Worm (Caenorhabditis elegans) whole organism, L4 larva: Measurements from ENCODE around the gene rnr-2.

Source experiments
- F10B5.3 ChIP-seq: sonication (generic microtip); optimal IDR thresholded peaks from 2 replicates; lab custom pipeline; 2016; ENCODE audit warnings: mild to moderate bottlenecking, missing genetic modification characterization, missing compliant biosample characterization
- F26F4.8 ChIP-seq: fragments of 200-800 bp; sonication (Bioruptor generic); conservative IDR thresholded peaks from 2 replicates; pipeline ENCODE4 v1.3.6; 2022; ENCODE audit warnings: missing genetic modification characterization, missing compliant biosample characterization
- F49E8.2 ChIP-seq: sonication (generic microtip); optimal IDR thresholded peaks from 2 replicates; lab custom pipeline; 2016; ENCODE audit warnings: missing compliant biosample characterization, mild to moderate bottlenecking, missing genetic modification characterization, borderline replicate concordance
- T26A8.4 ChIP-seq: fragments of 200-800 bp; sonication (Bioruptor generic); IDR thresholded peaks from 2 replicates; pipeline ENCODE4 v1.3.6; 2022; ENCODE audit warnings: missing genetic modification characterization, missing compliant biosample characterization
- Y75B8A.6 ChIP-seq: fragments of 200-800 bp; sonication (Bioruptor generic); IDR thresholded peaks from 2 replicates; pipeline ENCODE4 v1.3.6; 2022; ENCODE audit warnings: missing genetic modification reagents, missing genetic modification characterization, missing compliant biosample characterization
- ZK337.2 ChIP-seq: fragments of 200-800 bp; sonication (Bioruptor generic); IDR thresholded peaks from 2 replicates; pipeline ENCODE4 v1.3.6; 2022; ENCODE audit warnings: missing genetic modification reagents, missing genetic modification characterization, missing compliant biosample characterization
- aha-1 ChIP-seq: fragments of 150-350 bp; peaks from one replicate; lab custom pipeline; 2014; ENCODE audit warnings: missing biosample characterization, missing genetic modification characterization
- ama-1 ChIP-seq: fragments of 150-350 bp; optimal IDR thresholded peaks from 2 replicates; lab custom pipeline; 2014; ENCODE audit warnings: inconsistent platforms, mixed read lengths
- ceh-20 ChIP-seq: fragments of 200-800 bp; sonication (Bioruptor generic); IDR thresholded peaks from 2 replicates; pipeline ENCODE4 v1.3.6; 2022; ENCODE audit warnings: missing genetic modification reagents, missing genetic modification characterization, missing compliant biosample characterization
- cey-2 ChIP-seq: sonication (generic microtip); optimal IDR thresholded peaks from 3 replicates; lab custom pipeline; 2017; ENCODE audit warnings: missing genetic modification characterization, mild to moderate bottlenecking, missing compliant biosample characterization, antibody characterized with exemption, borderline replicate concordance; ENCODE audit not compliant: insufficient read depth
- daf-12 ChIP-seq: fragments of 150-350 bp; optimal IDR thresholded peaks from 2 replicates; lab custom pipeline; 2014; ENCODE audit warnings: missing biosample characterization, missing genetic modification reagents, missing genetic modification characterization
- dmd-8 ChIP-seq: fragments of 200-800 bp; sonication (Bioruptor generic); IDR thresholded peaks from 2 replicates; pipeline ENCODE4 v1.3.6; 2022; ENCODE audit warnings: missing genetic modification characterization, missing compliant biosample characterization
- dpl-1 ChIP-seq: fragments of 150-350 bp; optimal IDR thresholded peaks from 2 replicates; lab custom pipeline; 2014; ENCODE audit warnings: missing biosample characterization, missing genetic modification reagents, missing genetic modification characterization
- duxl-1 ChIP-seq: sonication (generic microtip); optimal IDR thresholded peaks from 2 replicates; lab custom pipeline; 2016; ENCODE audit warnings: mild to moderate bottlenecking, missing genetic modification characterization, moderate library complexity, missing compliant biosample characterization; ENCODE audit not compliant: poor library complexity
- dve-1 ChIP-seq: sonication (generic microtip); optimal IDR thresholded peaks from 2 replicates; lab custom pipeline; 2017; ENCODE audit warnings: antibody characterized with exemption, mild to moderate bottlenecking, missing genetic modification characterization, missing compliant biosample characterization; ENCODE audit not compliant: insufficient read depth
- egl-27 ChIP-seq: sonication (generic microtip); optimal IDR thresholded peaks from 3 replicates; lab custom pipeline; 2017; ENCODE audit warnings: missing biosample characterization, missing genetic modification reagents, missing genetic modification characterization
- fkh-10 ChIP-seq: fragments of 150-350 bp; optimal IDR thresholded peaks from 2 replicates; lab custom pipeline; 2014; ENCODE audit warnings: missing biosample characterization, missing genetic modification reagents, missing genetic modification characterization
- gei-8 ChIP-seq: fragments of 200-800 bp; sonication (Bioruptor generic); optimal IDR thresholded peaks from 2 replicates; lab custom pipeline; 2018; ENCODE audit warnings: mild to moderate bottlenecking, missing genetic modification characterization, missing compliant biosample characterization
- hlh-30 ChIP-seq: sonication (generic microtip); optimal IDR thresholded peaks from 2 replicates; lab custom pipeline; 2017; ENCODE audit warnings: antibody characterized with exemption, mild to moderate bottlenecking, missing genetic modification characterization, missing compliant biosample characterization; ENCODE audit not compliant: insufficient read depth
- jun-1 ChIP-seq: fragments of 150-350 bp; optimal IDR thresholded peaks from 2 replicates; lab custom pipeline; 2014; ENCODE audit warnings: missing biosample characterization, missing genetic modification reagents, missing genetic modification characterization
- lim-7 ChIP-seq: fragments of 200-800 bp; sonication (Bioruptor generic); IDR thresholded peaks from 2 replicates; pipeline ENCODE4 v1.3.6; 2022; ENCODE audit warnings: missing genetic modification characterization, missing compliant biosample characterization
- lin-13 ChIP-seq: fragments of 150-350 bp; optimal IDR thresholded peaks from 2 replicates; lab custom pipeline; 2014; ENCODE audit warnings: missing biosample characterization, missing genetic modification reagents, missing genetic modification characterization
- lin-29 ChIP-seq: fragments of 200-800 bp; sonication (Bioruptor generic); IDR thresholded peaks from 2 replicates; pipeline ENCODE4 v1.3.6; 2022; ENCODE audit warnings: missing genetic modification reagents, missing genetic modification characterization, missing compliant biosample characterization
- lin-39 ChIP-seq: fragments of 150-350 bp; optimal IDR thresholded peaks from 2 replicates; lab custom pipeline; 2014; ENCODE audit warnings: missing biosample characterization, missing genetic modification reagents, missing genetic modification characterization
- lsy-2 ChIP-seq, 2 experiments: fragments of 150-350 bp in 1 of 2; sonication (generic microtip) in 1 of 2; optimal IDR thresholded peaks; 2 replicates each; lab custom pipeline; 2014 to 2017; ENCODE audit warnings: missing biosample characterization in 2 of 2, missing genetic modification characterization in 2 of 2
- madf-9 ChIP-seq: fragments of 200-800 bp; sonication (Bioruptor generic); conservative IDR thresholded peaks from 2 replicates; pipeline ENCODE4 v1.3.6; 2022; ENCODE audit warnings: missing genetic modification reagents, missing genetic modification characterization, missing compliant biosample characterization
- mep-1 ChIP-seq: fragments of 150-350 bp; sonication (generic microtip); optimal IDR thresholded peaks from 3 replicates; lab custom pipeline; 2014; ENCODE audit warnings: missing biosample characterization, missing genetic modification characterization
- mes-2 ChIP-seq: sonication (generic microtip); optimal IDR thresholded peaks from 2 replicates; lab custom pipeline; 2016; ENCODE audit warnings: missing genotype, mild to moderate bottlenecking, missing genetic modification characterization, missing compliant biosample characterization; ENCODE audit not compliant: poor library complexity, severe bottlenecking
- mxl-3 ChIP-seq: fragments of 200-800 bp; sonication (Bioruptor generic); optimal IDR thresholded peaks from 2 replicates; lab custom pipeline; 2018; ENCODE audit warnings: mild to moderate bottlenecking, missing genetic modification characterization, missing compliant biosample characterization
- nhr-102 ChIP-seq: sonication (generic microtip); optimal IDR thresholded peaks from 2 replicates; lab custom pipeline; 2016; ENCODE audit warnings: mild to moderate bottlenecking, missing genetic modification characterization, moderate library complexity, missing compliant biosample characterization
- nhr-111 ChIP-seq: fragments of 200-800 bp; sonication (Bioruptor generic); optimal IDR thresholded peaks from 2 replicates; lab custom pipeline; 2018; ENCODE audit warnings: mild to moderate bottlenecking, missing genetic modification characterization, missing compliant biosample characterization
- nhr-237 ChIP-seq: sonication (generic microtip); optimal IDR thresholded peaks from 2 replicates; lab custom pipeline; 2017; ENCODE audit warnings: missing biosample characterization, missing genetic modification characterization
- nhr-25 ChIP-seq: sonication (generic microtip); optimal IDR thresholded peaks from 2 replicates; lab custom pipeline; 2017; ENCODE audit warnings: missing genetic modification characterization, mild to moderate bottlenecking, missing compliant biosample characterization, antibody characterized with exemption, moderate library complexity, borderline replicate concordance; ENCODE audit not compliant: insufficient read depth
- nhr-48 ChIP-seq: sonication (generic microtip); optimal IDR thresholded peaks from 2 replicates; lab custom pipeline; 2016; ENCODE audit warnings: mild to moderate bottlenecking, missing genetic modification characterization, missing compliant biosample characterization
- nhr-76 ChIP-seq: fragments of 150-350 bp; optimal IDR thresholded peaks from 2 replicates; lab custom pipeline; 2014; ENCODE audit warnings: missing biosample characterization, missing genetic modification characterization
- pha-4 ChIP-seq, 2 experiments: fragments of 150-350 bp in 1 of 2; fragments of 200-800 bp in 1 of 2; sonication (Bioruptor generic) in 1 of 2; IDR thresholded peaks in 1 of 2; optimal IDR thresholded peaks in 1 of 2; 2 replicates each; pipeline versions ENCODE4 v1.3.6 to Lab custom; 2014 to 2022; ENCODE audit warnings: missing genetic modification characterization in 2 of 2, missing genetic modification reagents in 2 of 2, missing biosample characterization in 1 of 2, missing compliant biosample characterization in 1 of 2
- php-3 ChIP-seq: fragments of 200-800 bp; sonication (Bioruptor generic); IDR thresholded peaks from 2 replicates; pipeline ENCODE4 v1.3.6; 2022; ENCODE audit warnings: missing genetic modification reagents, missing genetic modification characterization, missing compliant biosample characterization
- saeg-2 ChIP-seq: fragments of 200-800 bp; sonication (Bioruptor generic); IDR thresholded peaks from 2 replicates; pipeline ENCODE4 v1.3.6; 2022; ENCODE audit warnings: missing genetic modification reagents, missing genetic modification characterization, missing compliant biosample characterization
- sdz-12 ChIP-seq: fragments of 200-800 bp; sonication (Bioruptor generic); optimal IDR thresholded peaks from 2 replicates; lab custom pipeline; 2018; ENCODE audit warnings: mild to moderate bottlenecking, missing genetic modification characterization, missing compliant biosample characterization
- set-16 ChIP-seq: fragments of 200-800 bp; sonication (Bioruptor generic); IDR thresholded peaks from 2 replicates; pipeline ENCODE4 v1.3.6; 2022; ENCODE audit warnings: missing genetic modification reagents, missing genetic modification characterization, missing compliant biosample characterization
- skn-1 ChIP-seq: fragments of 150-350 bp; optimal IDR thresholded peaks from 2 replicates; lab custom pipeline; 2014; ENCODE audit warnings: missing biosample characterization, missing genetic modification characterization
- snpc-1.2 ChIP-seq: fragments of 200-800 bp; sonication (Bioruptor generic); IDR thresholded peaks from 2 replicates; pipeline ENCODE4 v1.3.6; 2022; ENCODE audit warnings: missing genetic modification reagents, missing genetic modification characterization, missing compliant biosample characterization
- spr-1 ChIP-seq: sonication (generic microtip); optimal IDR thresholded peaks from 2 replicates; lab custom pipeline; 2016; ENCODE audit warnings: mild to moderate bottlenecking, missing genetic modification characterization, missing compliant biosample characterization
- tag-97 ChIP-seq: fragments of 200-800 bp; sonication (Bioruptor generic); IDR thresholded peaks from 2 replicates; pipeline ENCODE4 v1.3.6; 2022; ENCODE audit warnings: missing genetic modification characterization, missing compliant biosample characterization
- tra-1 ChIP-seq: fragments of 200-800 bp; sonication (Bioruptor generic); IDR thresholded peaks from 2 replicates; pipeline ENCODE4 v1.3.6; 2022; ENCODE audit warnings: missing genetic modification reagents, missing genetic modification characterization, missing compliant biosample characterization
- unc-130 ChIP-seq: sonication (generic microtip); optimal IDR thresholded peaks from 2 replicates; lab custom pipeline; 2016; ENCODE audit warnings: missing genetic modification reagents, missing genetic modification characterization, missing compliant biosample characterization
- unc-39 ChIP-seq: sonication (generic microtip); optimal IDR thresholded peaks from 2 replicates; lab custom pipeline; 2017; ENCODE audit warnings: missing biosample characterization, missing genetic modification characterization
- vab-7 ChIP-seq: fragments of 200-800 bp; sonication (Bioruptor generic); IDR thresholded peaks from 2 replicates; pipeline ENCODE4 v1.3.6; 2022; ENCODE audit warnings: missing genetic modification reagents, missing genetic modification characterization, missing compliant biosample characterization
- zag-1 ChIP-seq: fragments of 150-350 bp; optimal IDR thresholded peaks from 2 replicates; lab custom pipeline; 2014; ENCODE audit warnings: missing biosample characterization, missing genetic modification characterization
- zip-2 ChIP-seq: fragments of 150-350 bp; optimal IDR thresholded peaks from 2 replicates; lab custom pipeline; 2014; ENCODE audit warnings: missing biosample characterization, missing genetic modification characterization

rnr-2 gene

ce11 chrIII:4087565-4087964 is 7.2 kb downstream of the rnr-2 start (continued):
- no peak for TF ChIP-seq tag-97
- peak; percentile 87 for TF ChIP-seq dpl-1 (GFP tag; lab: Kevin White, UChicago)
- TF ChIP-seq F49E8.2 (tag; lab: Kevin White, UChicago): no peak
- TF ChIP-seq mep-1 (tag; lab: Kevin White, UChicago): peak; percentile 70
- no peak for TF ChIP-seq dmd-8
- no peak for TF ChIP-seq skn-1 (tag; lab: Kevin White, UChicago)
- TF ChIP-seq lin-13 (GFP tag; lab: Kevin White, UChicago): peak; percentile 56
- TF ChIP-seq dve-1 (tag; lab: Kevin White, UChicago): peak; percentile 82
- no peak for TF ChIP-seq saeg-2 (GFP tag; lab: Robert Waterston, UW)
- 0 out of 2 replicates have a peak, but pooled peaks have one; percentile 42 for TF ChIP-seq T26A8.4 (GFP tag; lab: Robert Waterston, UW)
- no peak for TF ChIP-seq spr-1 (tag; lab: Kevin White, UChicago)
- TF ChIP-seq nhr-25: no peak
- no peak for TF ChIP-seq gei-8 (GFP tag; lab: Kevin White, UChicago)
- no peak for TF ChIP-seq Y75B8A.6 (GFP tag; lab: Robert Waterston, UW)
- peak; percentile 47; the same call in 1 of the 2 replicates for TF ChIP-seq set-16 (GFP tag; lab: Robert Waterston, UW)
- no peak for TF ChIP-seq nhr-48 (tag; lab: Kevin White, UChicago)
- TF ChIP-seq daf-12 (tag; lab: Kevin White, UChicago): no peak
- TF ChIP-seq cey-2 (tag; lab: Kevin White, UChicago): no peak
- TF ChIP-seq unc-130 (GFP tag; lab: Kevin White, UChicago): no peak
- no peak for TF ChIP-seq nhr-237 (tag; lab: Kevin White, UChicago)
- peak in 1 of 2 experiments; percentile 89 for TF ChIP-seq lsy-2 (tag; optimal IDR thresholded peaks at IDR 0.05; lab: Kevin White, UChicago)
- no peak for TF ChIP-seq madf-9 (GFP tag; lab: Robert Waterston, UW)
- peak; percentile 39; the same call in 1 of the 2 replicates for TF ChIP-seq pha-4 (GFP tag; IDR thresholded peaks at IDR 0.05; lab: Robert Waterston, UW)
- TF ChIP-seq pha-4 (tag; optimal IDR thresholded peaks at IDR 0.05; lab: Kevin White, UChicago): no peak
- no peak for TF ChIP-seq ZK337.2
- TF ChIP-seq lim-7 (GFP tag; lab: Robert Waterston, UW): no peak
- TF ChIP-seq snpc-1.2 (GFP tag; lab: Robert Waterston, UW): no peak
- TF ChIP-seq hlh-30 (tag; lab: Kevin White, UChicago): peak; percentile 83
- peak; percentile 94 for TF ChIP-seq aha-1 (tag; lab: Kevin White, UChicago)
- no peak for TF ChIP-seq F26F4.8
- TF ChIP-seq php-3 (GFP tag; lab: Robert Waterston, UW): no peak
- peak; percentile 13 for TF ChIP-seq fkh-10 (GFP tag; lab: Kevin White, UChicago)
- no peak for TF ChIP-seq vab-7
- peak; percentile 63 for TF ChIP-seq mes-2 (tag; lab: Kevin White, UChicago)
- TF ChIP-seq zip-2 (tag; lab: Kevin White, UChicago): no peak
- no peak for TF ChIP-seq F10B5.3
- TF ChIP-seq tra-1 (GFP tag; lab: Robert Waterston, UW): no peak
- 0 out of 2 replicates have a peak, but pooled peaks have one; percentile 39 for TF ChIP-seq ceh-20 (GFP tag; lab: Robert Waterston, UW)
- no peak for TF ChIP-seq nhr-102 (tag; lab: Kevin White, UChicago)
- no peak for TF ChIP-seq duxl-1
- TF ChIP-seq nhr-76 (tag; lab: Kevin White, UChicago): no peak
- no peak for TF ChIP-seq nhr-111 (GFP tag; lab: Kevin White, UChicago)
- TF ChIP-seq mxl-3: peak; percentile 29
- TF ChIP-seq unc-39 (tag; lab: Kevin White, UChicago): no peak
- no peak for TF ChIP-seq lin-39 (tag; lab: Kevin White, UChicago)
- TF ChIP-seq egl-27: no peak
- no peak for TF ChIP-seq jun-1 (tag; lab: Kevin White, UChicago)
- TF ChIP-seq ama-1 (lab: Kevin White, UChicago): peak; percentile 49
- TF ChIP-seq zag-1: no peak
- no peak for TF ChIP-seq sdz-12 (GFP tag; lab: Kevin White, UChicago)
- no peak for TF ChIP-seq lin-29 (GFP tag; lab: Robert Waterston, UW)
